Fruit fly (Drosophila melanogaster) whole organism, pupa: ENCODE data around the gene CG13002.
A peak's percentile ranks its signal among the peaks of the same experiment; 100 is the strongest.

ENCODE experiments used
- CG10348 ChIP-seq: fragments of 200-800 bp; sonication (Bioruptor generic); IDR thresholded peaks from 2 replicates; pipeline ENCODE4 v1.3.6; 2022; ENCODE audit warnings: missing biosample characterization, missing genetic modification characterization
- CG12605 ChIP-seq: fragments of 200-800 bp; sonication (Bioruptor generic); IDR thresholded peaks from 2 replicates; pipeline ENCODE4 v1.3.6; 2022; ENCODE audit warnings: missing biosample characterization, missing genetic modification characterization
- CG13204 ChIP-seq: fragments of 200-800 bp; sonication (Bioruptor generic); optimal IDR thresholded peaks from 2 replicates; lab custom pipeline; 2018; ENCODE audit warnings: missing biosample characterization, mild to moderate bottlenecking, missing genetic modification characterization, moderate library complexity
- CG14655 ChIP-seq: fragments of 200-800 bp; sonication (Bioruptor generic); optimal IDR thresholded peaks from 3 replicates; lab custom pipeline; 2017; ENCODE audit warnings: mild to moderate bottlenecking, missing biosample characterization, missing genetic modification reagents, missing genetic modification characterization
- CG15710 ChIP-seq: fragments of 200-800 bp; sonication (Bioruptor generic); optimal IDR thresholded peaks from 2 replicates; lab custom pipeline; 2018; ENCODE audit warnings: missing biosample characterization, mild to moderate bottlenecking, missing genetic modification characterization, moderate library complexity
- CG17806 ChIP-seq: fragments of 200-800 bp; sonication (Bioruptor generic); optimal IDR thresholded peaks from 2 replicates; lab custom pipeline; 2018; ENCODE audit warnings: missing biosample characterization, mild to moderate bottlenecking, missing genetic modification characterization, moderate library complexity
- CG32121 ChIP-seq: fragments of 200-800 bp; sonication (Bioruptor generic); IDR thresholded peaks from 2 replicates; pipeline ENCODE4 v1.3.6; 2022; ENCODE audit warnings: missing biosample characterization, missing genetic modification characterization
- CG34367 ChIP-seq: fragments of 200-800 bp; sonication (Bioruptor generic); optimal IDR thresholded peaks from 2 replicates; lab custom pipeline; 2018; ENCODE audit warnings: missing biosample characterization, mild to moderate bottlenecking, missing genetic modification characterization
- CG4496 ChIP-seq: fragments of 200-800 bp; sonication (Bioruptor generic); IDR thresholded peaks from 3 replicates; pipeline ENCODE4 v1.3.6; 2022; ENCODE audit warnings: missing biosample characterization, missing genetic modification characterization
- CG8159 ChIP-seq: fragments of 200-800 bp; sonication (Bioruptor generic); optimal IDR thresholded peaks from 3 replicates; lab custom pipeline; 2018; ENCODE audit warnings: missing biosample characterization, mild to moderate bottlenecking, missing genetic modification characterization, moderate library complexity
- CG8301 ChIP-seq: fragments of 200-800 bp; sonication (Bioruptor generic); optimal IDR thresholded peaks from 2 replicates; lab custom pipeline; 2018; ENCODE audit warnings: missing biosample characterization, mild to moderate bottlenecking, missing genetic modification characterization
- CG9948 ChIP-seq: fragments of 200-800 bp; sonication (Bioruptor generic); optimal IDR thresholded peaks from 2 replicates; lab custom pipeline; 2018; ENCODE audit warnings: missing biosample characterization, mild to moderate bottlenecking, missing genetic modification characterization, moderate library complexity
- D1 ChIP-seq: fragments of 200-800 bp; sonication (Bioruptor generic); optimal IDR thresholded peaks from 2 replicates; lab custom pipeline; 2018; ENCODE audit warnings: missing biosample characterization, mild to moderate bottlenecking, missing genetic modification characterization, moderate library complexity
- EcR ChIP-seq: fragments of 200-800 bp; sonication (Bioruptor generic); optimal IDR thresholded peaks from 3 replicates; lab custom pipeline; 2019; ENCODE audit warnings: missing biosample characterization, missing genetic modification characterization, mild to moderate bottlenecking, moderate library complexity, missing genetic modification reagents
- Ets98B ChIP-seq: fragments of 200-800 bp; sonication (Bioruptor generic); IDR thresholded peaks from 2 replicates; pipeline ENCODE4 v1.3.6; 2022; ENCODE audit warnings: missing biosample characterization, missing genetic modification characterization
- Pif1A ChIP-seq: fragments of 200-800 bp; sonication (Bioruptor generic); optimal IDR thresholded peaks from 3 replicates; lab custom pipeline; 2016; ENCODE audit warnings: missing biosample characterization, missing genetic modification characterization
- Pif1B ChIP-seq: fragments of 200-800 bp; sonication (Bioruptor generic); optimal IDR thresholded peaks from 3 replicates; lab custom pipeline; 2016; ENCODE audit warnings: missing biosample characterization, missing genetic modification characterization
- Snoo ChIP-seq: fragments of 200-800 bp; sonication (Bioruptor generic); optimal IDR thresholded peaks from 3 replicates; lab custom pipeline; 2017; ENCODE audit warnings: missing biosample characterization, mild to moderate bottlenecking, missing genetic modification characterization, inconsistent platforms
- fd96Ca ChIP-seq: fragments of 200-800 bp; sonication (Bioruptor generic); IDR thresholded peaks from 3 replicates; pipeline ENCODE4 v1.3.6; 2022; ENCODE audit warnings: missing biosample characterization, missing genetic modification characterization
- gl ChIP-seq: fragments of 200-800 bp; sonication (Bioruptor generic); optimal IDR thresholded peaks from 2 replicates; lab custom pipeline; 2018; ENCODE audit warnings: missing biosample characterization, mild to moderate bottlenecking, missing genetic modification characterization
- rn ChIP-seq: fragments of 200-800 bp; sonication (Bioruptor generic); IDR thresholded peaks from 2 replicates; pipeline ENCODE4 v1.3.6; 2022; ENCODE audit warnings: missing biosample characterization, missing genetic modification characterization

Gene CG13002

DNA sequence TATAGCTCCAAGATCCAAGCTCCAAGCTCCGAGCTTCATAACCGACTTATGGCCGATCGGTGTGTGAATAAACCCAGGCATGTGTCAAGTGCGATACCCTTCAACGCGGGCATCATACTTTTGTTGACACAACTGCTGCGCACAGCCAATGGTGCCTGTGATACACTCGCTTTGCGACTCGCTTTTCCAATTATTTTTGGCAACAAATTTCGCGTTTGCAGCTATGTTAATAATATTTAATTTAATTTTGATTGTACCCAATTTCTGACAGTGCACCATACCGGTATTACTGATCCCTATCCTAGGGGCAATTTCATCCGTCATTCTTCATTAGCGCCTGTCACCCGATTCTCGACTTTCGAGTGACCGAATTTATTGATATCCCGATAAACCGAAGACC is 33.9 kb downstream of the CG13002 start:
- TF ChIP-seq CG14655 (GFP tag; lab: Kevin White, UChicago) (no peak), CG8301 (tag; lab: Kevin White, UChicago) (no peak), Ets98B (GFP tag; lab: Robert Waterston, UW) (no peak), CG13204 (GFP tag; lab: Kevin White, UChicago) (no peak), Pif1B (GFP tag; lab: Kevin White, UChicago) (no peak), CG8159 (no peak), CG10348 (GFP tag; lab: Robert Waterston, UW) (no peak), CG15710 (tag; lab: Kevin White, UChicago) (no peak)

dm6 chrX:16924069-16924721 is 34.6 kb downstream of the CG13002 start:
- TF ChIP-seq Pif1B (GFP tag; lab: Kevin White, UChicago), result no peak
- TF ChIP-seq D1 (tag; lab: Kevin White, UChicago), result no peak
- TF ChIP-seq rn (GFP tag; lab: Robert Waterston, UW), result no peak
- no peak for TF ChIP-seq CG14655 (GFP tag; lab: Kevin White, UChicago)
- TF ChIP-seq CG17806 (tag; lab: Kevin White, UChicago), result no peak
- TF ChIP-seq CG8301 (tag; lab: Kevin White, UChicago), result no peak
- TF ChIP-seq EcR, result no peak
- TF ChIP-seq Ets98B (GFP tag; lab: Robert Waterston, UW), result no peak
- no peak for TF ChIP-seq CG32121
- TF ChIP-seq CG13204 (GFP tag; lab: Kevin White, UChicago), result no peak
- no peak for TF ChIP-seq CG12605 (GFP tag; lab: Robert Waterston, UW)
- TF ChIP-seq CG9948 (tag; lab: Kevin White, UChicago), result no peak
- TF ChIP-seq CG15710 (tag; lab: Kevin White, UChicago), result no peak
- no peak for TF ChIP-seq CG8159
- no peak for TF ChIP-seq Snoo (tag; lab: Kevin White, UChicago)
- TF ChIP-seq gl (tag; lab: Kevin White, UChicago), result no peak
- no peak for TF ChIP-seq fd96Ca

DNA sequence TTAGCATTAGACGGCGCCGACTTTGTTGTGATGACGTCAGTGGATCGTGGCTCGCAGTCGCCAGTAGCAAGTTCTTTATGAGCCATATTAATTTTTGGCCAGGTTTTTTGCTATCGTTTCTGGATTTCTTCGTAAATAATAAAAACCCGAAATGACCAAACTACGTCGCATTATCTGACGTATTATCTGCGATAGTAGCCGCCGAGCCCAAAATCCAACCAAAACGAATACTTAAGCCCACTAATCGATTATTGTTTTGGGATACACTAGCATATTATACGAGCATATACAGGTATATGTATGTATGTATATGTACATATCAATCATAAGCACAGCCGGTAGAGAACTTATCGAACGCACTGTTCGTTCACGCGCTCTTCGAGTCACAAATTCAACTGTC is 37.1 kb downstream of the CG13002 start:
- TF ChIP-seq EcR (no peak), CG8301 (tag; lab: Kevin White, UChicago) (no peak), CG13204 (GFP tag; lab: Kevin White, UChicago) (no peak), CG17806 (tag; lab: Kevin White, UChicago) (no peak), rn (GFP tag; lab: Robert Waterston, UW) (no peak), CG32121 (no peak), Ets98B (GFP tag; lab: Robert Waterston, UW) (no peak), Pif1A (GFP tag; lab: Kevin White, UChicago) (no peak), CG12605 (GFP tag; lab: Robert Waterston, UW) (no peak), D1 (tag; lab: Kevin White, UChicago) (no peak), CG8159 (no peak), Snoo (tag; lab: Kevin White, UChicago) (no peak), Pif1B (GFP tag; lab: Kevin White, UChicago) (no peak), CG34367 (tag; lab: Kevin White, UChicago) (no peak)

- TF ChIP-seq CG13204 (GFP tag; lab: Kevin White, UChicago) (peak; percentile 26), CG32121 (peak; percentile 83), CG34367 (tag; lab: Kevin White, UChicago) (peak; percentile 70), CG9948 (tag; lab: Kevin White, UChicago) (peak; percentile 69), Pif1A (GFP tag; lab: Kevin White, UChicago) (peak; percentile 70), CG12605 (GFP tag; lab: Robert Waterston, UW) (peak; percentile 52), fd96Ca (no peak; the same call in 2 of the 3 replicates), Pif1B (GFP tag; lab: Kevin White, UChicago) (peak; percentile 48), CG8159 (peak; percentile 75), Ets98B (GFP tag; lab: Robert Waterston, UW) (peak; percentile 56), EcR (no peak), D1 (tag; lab: Kevin White, UChicago) (peak; percentile 10), Snoo (tag; lab: Kevin White, UChicago) (peak; percentile 63), CG10348 (GFP tag; lab: Robert Waterston, UW) (no peak), gl (tag; lab: Kevin White, UChicago) (peak; percentile 24), CG17806 (tag; lab: Kevin White, UChicago) (peak; percentile 74), rn (GFP tag; lab: Robert Waterston, UW) (peak; percentile 55), CG14655 (GFP tag; lab: Kevin White, UChicago) (peak; percentile 79), CG4496 (GFP tag; lab: Robert Waterston, UW) (peak; percentile 84), CG15710 (tag; lab: Kevin White, UChicago) (peak; percentile 80), CG8301 (tag; lab: Kevin White, UChicago) (peak; percentile 76)
Measured at dm6 chrX:16930465-16931286, 41.1 kb downstream of the CG13002 start.
